Worm (Caenorhabditis elegans): ENCODE data around the gene K07F5.17.
A peak's percentile ranks its signal among the peaks of the same experiment; 100 is the strongest.

Gene K07F5.17

DNA sequence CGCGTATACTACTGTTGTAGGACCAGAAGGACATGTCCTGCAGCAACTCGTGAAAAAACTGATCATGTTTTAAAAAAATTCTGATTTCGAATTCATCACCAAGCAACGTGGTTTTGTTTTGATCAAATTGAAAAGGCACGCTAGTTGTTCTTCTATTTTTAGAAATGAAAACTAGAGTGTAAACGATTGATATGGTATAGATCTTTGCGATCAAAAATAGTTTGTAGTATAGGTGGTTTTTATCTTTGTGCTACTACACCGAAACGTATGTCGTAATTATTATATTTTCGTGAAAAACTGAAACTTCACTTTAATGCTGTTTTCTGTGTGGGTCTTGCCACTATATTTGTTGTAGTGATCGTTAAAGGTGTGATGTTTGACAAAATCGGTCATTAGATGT, 24.7 kb downstream of the K07F5.17 start:
- TF ChIP-seq tbx-8 (GFP tag; optimal IDR thresholded peaks at IDR 0.05) = no peak
- TF ChIP-seq blmp-1 (tag; optimal IDR thresholded peaks at IDR 0.05) = no peak
- TF ChIP-seq cnd-1 (tag; optimal IDR thresholded peaks at IDR 0.05) = no peak
- TF ChIP-seq unc-62 (GFP tag; optimal IDR thresholded peaks at IDR 0.05) = no peak
- no peak for TF ChIP-seq ceh-39 (tag; optimal IDR thresholded peaks at IDR 0.05)
- TF ChIP-seq unc-120 (tag; optimal IDR thresholded peaks at IDR 0.05; ENCODE audit: poor library complexity, severe bottlenecking) = no peak
- TF ChIP-seq zip-8 (tag; optimal IDR thresholded peaks at IDR 0.05) = no peak

DNA sequence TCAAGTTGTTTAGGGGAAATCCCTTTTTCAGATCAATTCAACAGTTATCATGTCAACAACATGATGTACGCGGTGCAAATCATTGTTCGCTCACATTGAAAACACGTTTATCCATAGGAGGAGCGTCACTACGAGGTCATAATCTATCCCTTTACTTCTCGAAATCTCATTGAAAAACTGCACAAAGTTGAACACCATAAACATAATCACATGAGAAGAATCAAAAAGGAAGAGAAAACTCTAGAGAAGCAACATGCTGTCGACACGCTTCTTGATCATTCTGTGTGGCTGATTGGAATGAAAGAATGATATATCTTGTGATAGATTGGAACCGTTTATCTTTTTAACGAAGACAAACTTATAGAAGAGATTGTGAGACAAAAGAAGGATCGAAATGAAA, 25.7 kb downstream of the K07F5.17 start:
- TF ChIP-seq elt-3 (tag; optimal IDR thresholded peaks at IDR 0.05) (no peak), M03D4.4 (tag; optimal IDR thresholded peaks at IDR 0.05) (no peak), blmp-1 (tag; optimal IDR thresholded peaks at IDR 0.05) (no peak), nhr-12 (tag; optimal IDR thresholded peaks at IDR 0.05) (no peak), nhr-76 (tag; optimal IDR thresholded peaks at IDR 0.05) (no peak), ces-1 (GFP tag; optimal IDR thresholded peaks at IDR 0.05) (no peak), unc-62 (GFP tag; optimal IDR thresholded peaks at IDR 0.05) (no peak), pha-4 (tag; optimal IDR thresholded peaks at IDR 0.05) (no peak)

DNA sequence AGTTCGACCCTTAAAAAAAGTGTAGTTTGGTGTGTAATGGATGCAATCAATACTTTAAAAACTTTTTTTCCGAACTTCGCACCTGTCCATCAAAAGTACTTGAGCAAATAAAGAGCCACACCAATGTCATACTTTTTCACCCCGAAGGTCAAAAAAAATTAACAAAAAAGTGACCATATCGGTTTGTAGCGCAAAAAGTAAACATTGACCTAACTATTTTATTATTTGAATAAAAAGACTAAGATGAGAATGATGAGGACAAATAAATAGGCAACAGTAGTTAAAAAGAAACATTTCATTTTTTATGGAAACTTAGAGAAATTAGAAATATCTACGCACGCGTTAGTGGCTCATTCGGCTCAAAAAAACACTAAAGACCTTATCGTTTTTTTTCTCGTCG, 27.2 kb downstream of the K07F5.17 start:
- no peak for TF ChIP-seq blmp-1 (tag; optimal IDR thresholded peaks at IDR 0.05)
- no peak for TF ChIP-seq sem-2 (GFP tag; optimal IDR thresholded peaks at IDR 0.05)

DNA sequence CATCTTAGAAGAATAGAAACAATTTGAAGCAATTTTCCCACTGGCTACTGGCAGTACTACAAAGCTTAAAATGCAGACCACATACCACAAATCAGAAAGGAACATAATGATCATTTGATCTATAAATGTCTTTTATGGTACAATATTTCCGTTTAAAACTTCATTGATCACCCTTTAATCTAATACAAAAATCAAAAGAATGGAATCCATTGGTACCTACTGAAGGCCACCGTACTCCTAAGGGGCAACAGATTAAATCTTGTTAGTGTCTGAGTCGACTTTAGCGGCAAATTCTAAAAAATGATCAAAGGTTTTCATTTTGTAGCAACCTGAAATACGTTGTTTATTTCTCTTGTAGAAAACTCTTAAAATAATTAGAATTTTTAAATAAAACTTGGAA, 30.0 kb downstream of the K07F5.17 start:
- TF ChIP-seq ham-2 (GFP tag; optimal IDR thresholded peaks at IDR 0.05) (no peak), ceh-39 (tag; optimal IDR thresholded peaks at IDR 0.05) (no peak), sem-2 (GFP tag; optimal IDR thresholded peaks at IDR 0.05) (no peak), ceh-43 (GFP tag; optimal IDR thresholded peaks at IDR 0.05) (no peak), bed-3 (GFP tag; optimal IDR thresholded peaks at IDR 0.05) (no peak), lin-32 (GFP tag; optimal IDR thresholded peaks at IDR 0.05) (no peak), nhr-76 (tag; optimal IDR thresholded peaks at IDR 0.05) (no peak), drap-1 (GFP tag; optimal IDR thresholded peaks at IDR 0.05) (no peak), nhr-12 (tag; optimal IDR thresholded peaks at IDR 0.05) (no peak), mep-1 (tag; optimal IDR thresholded peaks at IDR 0.05) (no peak), blmp-1 (tag; optimal IDR thresholded peaks at IDR 0.05) (no peak), lin-13 (tag; optimal IDR thresholded peaks at IDR 0.05) (no peak), pha-4 (tag; optimal IDR thresholded peaks at IDR 0.05) (no peak)

DNA sequence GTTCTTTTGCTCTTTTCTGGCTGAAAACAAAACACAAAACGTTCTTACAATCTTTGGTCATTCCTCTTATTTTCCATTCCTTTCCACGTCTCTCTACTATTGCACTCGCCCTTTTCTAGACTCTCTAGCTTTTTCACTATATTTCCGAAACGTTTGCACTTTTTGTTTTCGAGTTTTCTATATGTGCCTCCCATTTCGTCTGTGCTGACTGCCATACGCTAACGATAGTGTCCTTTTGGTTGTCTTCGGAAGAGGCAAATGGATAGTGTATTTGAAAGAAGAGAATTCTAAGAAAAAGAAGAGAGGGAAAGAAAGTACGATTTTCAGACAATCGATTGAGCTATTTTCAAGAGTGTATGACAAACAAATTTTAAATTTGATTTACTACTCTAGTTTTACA, 30.6 kb downstream of the K07F5.17 start:
- TF ChIP-seq ceh-83 (GFP tag; optimal IDR thresholded peaks at IDR 0.05) = no peak
- no peak for TF ChIP-seq sptf-1 (tag; optimal IDR thresholded peaks at IDR 0.05)
- no peak for TF ChIP-seq nhr-28 (tag; optimal IDR thresholded peaks at IDR 0.05)
- TF ChIP-seq nhr-12 (tag; optimal IDR thresholded peaks at IDR 0.05) = no peak
- no peak for TF ChIP-seq M03D4.4 (tag; optimal IDR thresholded peaks at IDR 0.05)
- no peak for TF ChIP-seq lin-13 (tag; optimal IDR thresholded peaks at IDR 0.05)
- no peak for TF ChIP-seq unc-120 (tag; optimal IDR thresholded peaks at IDR 0.05; ENCODE audit: poor library complexity, severe bottlenecking)
- no peak for TF ChIP-seq lin-32 (GFP tag; optimal IDR thresholded peaks at IDR 0.05)
- no peak for TF ChIP-seq drap-1 (GFP tag; optimal IDR thresholded peaks at IDR 0.05)
- TF ChIP-seq pha-4 (tag; optimal IDR thresholded peaks at IDR 0.05) = no peak
- TF ChIP-seq cnd-1 (tag; optimal IDR thresholded peaks at IDR 0.05) = no peak
- no peak for TF ChIP-seq unc-39 (tag; optimal IDR thresholded peaks at IDR 0.05)
- no peak for TF ChIP-seq mep-1 (tag; optimal IDR thresholded peaks at IDR 0.05)
- no peak for TF ChIP-seq blmp-1 (tag; optimal IDR thresholded peaks at IDR 0.05)
- no peak for TF ChIP-seq ceh-43 (GFP tag; optimal IDR thresholded peaks at IDR 0.05)

DNA sequence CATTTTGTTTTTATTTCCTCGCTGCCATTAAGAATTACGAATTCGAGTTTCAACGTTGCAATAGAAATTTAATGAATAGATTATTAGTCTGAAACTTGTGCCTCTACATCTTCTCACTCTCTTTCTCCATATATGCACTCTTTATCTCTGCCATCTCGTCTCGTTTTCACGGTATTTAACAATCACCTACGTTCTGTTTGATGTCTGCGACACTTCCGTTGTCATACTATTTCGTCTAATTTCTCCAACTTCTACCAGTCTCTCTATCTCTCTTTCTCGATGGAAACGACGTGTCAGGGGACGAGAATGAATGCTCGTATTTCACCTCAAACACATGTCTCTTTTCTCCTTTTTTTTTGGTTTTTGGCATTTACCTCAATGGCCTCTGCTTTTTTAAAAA, 31.7 kb downstream of the K07F5.17 start:
- TF ChIP-seq hlh-1 (tag; optimal IDR thresholded peaks at IDR 0.05) (peak; percentile 66), unc-62 (GFP tag; optimal IDR thresholded peaks at IDR 0.05) (peak; percentile 64), nhr-237 (tag; optimal IDR thresholded peaks at IDR 0.05) (peak; percentile 7), pha-4 (tag; optimal IDR thresholded peaks at IDR 0.05) (peak; percentile 38), ceh-39 (tag; optimal IDR thresholded peaks at IDR 0.05) (no peak), unc-120 (tag; optimal IDR thresholded peaks at IDR 0.05; ENCODE audit: poor library complexity, severe bottlenecking) (peak; percentile 61), ces-1 (GFP tag; optimal IDR thresholded peaks at IDR 0.05) (peak; percentile 28), unc-39 (tag; optimal IDR thresholded peaks at IDR 0.05) (no peak)

DNA sequence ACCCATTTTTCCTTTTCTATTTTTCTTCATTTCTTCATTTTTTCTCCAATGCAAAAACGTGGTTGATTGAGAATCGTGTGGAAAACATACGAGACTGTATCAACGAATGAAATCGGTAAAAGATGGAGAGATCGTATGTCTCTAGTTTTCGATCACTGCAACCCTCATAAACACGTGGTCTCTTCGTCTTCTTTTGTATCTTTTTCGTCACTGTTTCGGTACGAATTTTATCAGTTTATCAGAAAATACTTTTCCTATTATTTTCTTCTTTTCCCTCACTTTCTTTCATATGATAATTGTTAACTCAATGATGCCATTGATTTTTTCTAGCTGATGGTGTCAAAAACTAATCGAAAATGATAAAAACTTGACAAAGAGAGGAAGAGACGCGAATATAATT, 33.5 kb downstream of the K07F5.17 start:
- TF ChIP-seq nhr-28 (tag; optimal IDR thresholded peaks at IDR 0.05) = no peak
- TF ChIP-seq ham-2 (GFP tag; optimal IDR thresholded peaks at IDR 0.05) = no peak
- TF ChIP-seq bed-3 (GFP tag; optimal IDR thresholded peaks at IDR 0.05) = no peak
- no peak for TF ChIP-seq zip-8 (tag; optimal IDR thresholded peaks at IDR 0.05)
- no peak for TF ChIP-seq unc-62 (GFP tag; optimal IDR thresholded peaks at IDR 0.05)
- TF ChIP-seq nhr-237 (tag; optimal IDR thresholded peaks at IDR 0.05) = no peak
- no peak for TF ChIP-seq mep-1 (tag; optimal IDR thresholded peaks at IDR 0.05)
- TF ChIP-seq ces-1 (GFP tag; optimal IDR thresholded peaks at IDR 0.05) = no peak
- TF ChIP-seq blmp-1 (tag; optimal IDR thresholded peaks at IDR 0.05) = no peak
- no peak for TF ChIP-seq snpc-4 (tag; optimal IDR thresholded peaks at IDR 0.05)

Measured in whole organism, mixed stage, embryonic.